Fruit fly (Drosophila melanogaster): ENCODE data around the gene SP555.

Gene SP555

dm6 chr2L:5002031-5002430 lies 35.5 kb upstream of the SP555 start:
- TF ChIP-seq psq (optimal IDR thresholded peaks at IDR 0.05) (no peak), insv (optimal IDR thresholded peaks at IDR 0.05) (no peak), Sin3A (optimal IDR thresholded peaks at IDR 0.05) (no peak)

dm6 chr2L:5002711-5003402 lies 34.7 kb upstream of the SP555 start:
- no peak for TF ChIP-seq insv (optimal IDR thresholded peaks at IDR 0.05)
- TF ChIP-seq psq (optimal IDR thresholded peaks at IDR 0.05), result no peak
- no peak for TF ChIP-seq ttk (optimal IDR thresholded peaks at IDR 0.05)
- TF ChIP-seq Myc (optimal IDR thresholded peaks at IDR 0.05), result no peak
- no peak for TF ChIP-seq Sin3A (optimal IDR thresholded peaks at IDR 0.05)
- TF ChIP-seq h (optimal IDR thresholded peaks at IDR 0.05), result no peak

- TF ChIP-seq Sin3A (optimal IDR thresholded peaks at IDR 0.05), result no peak
- no peak for TF ChIP-seq psq (optimal IDR thresholded peaks at IDR 0.05)
- no peak for TF ChIP-seq h (optimal IDR thresholded peaks at IDR 0.05)
- no peak for TF ChIP-seq Myc (optimal IDR thresholded peaks at IDR 0.05)
- no peak for TF ChIP-seq insv (optimal IDR thresholded peaks at IDR 0.05)
- no peak for TF ChIP-seq ttk (optimal IDR thresholded peaks at IDR 0.05)
Observed at dm6 chr2L:5003670-5004453, 33.6 kb upstream of the SP555 start.

dm6 chr2L:5004677-5005463 lies 32.6 kb upstream of the SP555 start:
- TF ChIP-seq psq (optimal IDR thresholded peaks at IDR 0.05), result no peak
- TF ChIP-seq ttk (optimal IDR thresholded peaks at IDR 0.05), result no peak
- no peak for TF ChIP-seq Myc (optimal IDR thresholded peaks at IDR 0.05)
- no peak for TF ChIP-seq h (optimal IDR thresholded peaks at IDR 0.05)
- no peak for TF ChIP-seq insv (optimal IDR thresholded peaks at IDR 0.05)
- no peak for TF ChIP-seq Sin3A (optimal IDR thresholded peaks at IDR 0.05)

dm6 chr2L:5005464-5005764 lies 32.1 kb upstream of the SP555 start:
- TF ChIP-seq ttk (optimal IDR thresholded peaks at IDR 0.05) (no peak), insv (optimal IDR thresholded peaks at IDR 0.05) (no peak), Sin3A (optimal IDR thresholded peaks at IDR 0.05) (no peak), psq (optimal IDR thresholded peaks at IDR 0.05) (no peak), Myc (optimal IDR thresholded peaks at IDR 0.05) (no peak)

dm6 chr2L:5006323-5006722 lies 31.2 kb upstream of the SP555 start:
- TF ChIP-seq h (optimal IDR thresholded peaks at IDR 0.05), result no peak
- no peak for TF ChIP-seq ttk (optimal IDR thresholded peaks at IDR 0.05)
- no peak for TF ChIP-seq Sin3A (optimal IDR thresholded peaks at IDR 0.05)
- TF ChIP-seq Myc (optimal IDR thresholded peaks at IDR 0.05), result no peak
- no peak for TF ChIP-seq insv (optimal IDR thresholded peaks at IDR 0.05)

- TF ChIP-seq ttk (optimal IDR thresholded peaks at IDR 0.05) (no peak), psq (optimal IDR thresholded peaks at IDR 0.05) (no peak), insv (optimal IDR thresholded peaks at IDR 0.05) (no peak), Sin3A (optimal IDR thresholded peaks at IDR 0.05) (no peak), Myc (optimal IDR thresholded peaks at IDR 0.05) (no peak), h (optimal IDR thresholded peaks at IDR 0.05) (no peak)
Observed at dm6 chr2L:5007256-5007655, 30.3 kb upstream of the SP555 start.

dm6 chr2L:5009306-5010030 lies 28.0 kb upstream of the SP555 start, which contains the start of gene Rtnl1:
TSS of gene Rtnl1 (minus strand) at chr2L:5009720.
- TF ChIP-seq Sin3A (optimal IDR thresholded peaks at IDR 0.05), result no peak
- no peak for TF ChIP-seq psq (optimal IDR thresholded peaks at IDR 0.05)
- no peak for TF ChIP-seq ttk (optimal IDR thresholded peaks at IDR 0.05)
- TF ChIP-seq Myc (optimal IDR thresholded peaks at IDR 0.05), result no peak
- no peak for TF ChIP-seq h (optimal IDR thresholded peaks at IDR 0.05)
- TF ChIP-seq insv (optimal IDR thresholded peaks at IDR 0.05), result no peak

- TF ChIP-seq Myc (optimal IDR thresholded peaks at IDR 0.05), result no peak
- TF ChIP-seq insv (optimal IDR thresholded peaks at IDR 0.05), result no peak
- TF ChIP-seq psq (optimal IDR thresholded peaks at IDR 0.05), result no peak
- TF ChIP-seq h (optimal IDR thresholded peaks at IDR 0.05), result no peak
- no peak for TF ChIP-seq Sin3A (optimal IDR thresholded peaks at IDR 0.05)
- no peak for TF ChIP-seq ttk (optimal IDR thresholded peaks at IDR 0.05)
Observed at dm6 chr2L:5010784-5011260, 26.7 kb upstream of the SP555 start, which contains the start of the genes CG31917, Tfb5 and SelT. TSS of gene CG31917 (minus strand) at chr2L:5010834. TSS of gene Tfb5 (minus strand) at chr2L:5010834. TSS of gene SelT (plus strand) at chr2L:5010922.

- TF ChIP-seq insv (optimal IDR thresholded peaks at IDR 0.05), result no peak
- no peak for TF ChIP-seq Myc (optimal IDR thresholded peaks at IDR 0.05)
- TF ChIP-seq psq (optimal IDR thresholded peaks at IDR 0.05), result no peak
- no peak for TF ChIP-seq ttk (optimal IDR thresholded peaks at IDR 0.05)
- TF ChIP-seq Sin3A (optimal IDR thresholded peaks at IDR 0.05), result no peak
- TF ChIP-seq h (optimal IDR thresholded peaks at IDR 0.05), result no peak
Observed at dm6 chr2L:5020479-5020878, 17.0 kb upstream of the SP555 start.

dm6 chr2L:5022602-5023001 lies 14.9 kb upstream of the SP555 start:
- no peak for TF ChIP-seq ttk (optimal IDR thresholded peaks at IDR 0.05)
- no peak for TF ChIP-seq Sin3A (optimal IDR thresholded peaks at IDR 0.05)
- no peak for TF ChIP-seq h (optimal IDR thresholded peaks at IDR 0.05)
- TF ChIP-seq Myc (optimal IDR thresholded peaks at IDR 0.05), result no peak
- no peak for TF ChIP-seq insv (optimal IDR thresholded peaks at IDR 0.05)
- TF ChIP-seq psq (optimal IDR thresholded peaks at IDR 0.05), result no peak

Data from Kc167 (cell line).